Worm (Caenorhabditis elegans) whole organism, L4 larva: Measurements from ENCODE around the gene nhr-84.

ENCODE experiments used
- Y105C5A.15 ChIP-seq: fragments of 200-800 bp; sonication (Bioruptor generic); IDR thresholded peaks from 2 replicates; pipeline ENCODE4 v1.3.6; 2022; ENCODE audit warnings: missing genetic modification characterization, missing compliant biosample characterization
- Y48G9A.11 ChIP-seq: fragments of 200-800 bp; sonication (Bioruptor generic); IDR thresholded peaks from 2 replicates; pipeline ENCODE4 v1.3.6; 2022; ENCODE audit warnings: missing genetic modification reagents, missing genetic modification characterization, missing compliant biosample characterization
- Y5F2A.4 ChIP-seq: fragments of 200-800 bp; sonication (Bioruptor generic); optimal IDR thresholded peaks from 2 replicates; lab custom pipeline; 2018; ENCODE audit warnings: mild to moderate bottlenecking, missing genetic modification characterization, missing compliant biosample characterization
- Y75B8A.6 ChIP-seq: fragments of 200-800 bp; sonication (Bioruptor generic); IDR thresholded peaks from 2 replicates; pipeline ENCODE4 v1.3.6; 2022; ENCODE audit warnings: missing genetic modification reagents, missing genetic modification characterization, missing compliant biosample characterization
- aha-1 ChIP-seq: fragments of 150-350 bp; peaks from one replicate; lab custom pipeline; 2014; ENCODE audit warnings: missing biosample characterization, missing genetic modification characterization
- aly-2 ChIP-seq: sonication (generic microtip); optimal IDR thresholded peaks from 2 replicates; lab custom pipeline; 2018; ENCODE audit warnings: missing biosample characterization, missing genetic modification characterization
- ama-1 ChIP-seq: fragments of 150-350 bp; optimal IDR thresholded peaks from 2 replicates; lab custom pipeline; 2014; ENCODE audit warnings: inconsistent platforms, mixed read lengths
- arid-1 ChIP-seq: fragments of 200-800 bp; sonication (Bioruptor generic); conservative IDR thresholded peaks from 2 replicates; pipeline ENCODE4 v1.3.6; 2022; ENCODE audit warnings: missing genetic modification reagents, missing genetic modification characterization, missing compliant biosample characterization
- ceh-20 ChIP-seq: fragments of 200-800 bp; sonication (Bioruptor generic); IDR thresholded peaks from 2 replicates; pipeline ENCODE4 v1.3.6; 2022; ENCODE audit warnings: missing genetic modification reagents, missing genetic modification characterization, missing compliant biosample characterization
- ceh-28 ChIP-seq: fragments of 150-350 bp; optimal IDR thresholded peaks from 2 replicates; lab custom pipeline; 2014; ENCODE audit warnings: missing biosample characterization, missing genetic modification reagents, missing genetic modification characterization
- ceh-44 ChIP-seq: fragments of 200-800 bp; sonication (Bioruptor generic); IDR thresholded peaks from 2 replicates; pipeline ENCODE4 v1.3.6; 2022; ENCODE audit warnings: missing genetic modification reagents, missing genetic modification characterization, missing compliant biosample characterization
- ceh-82 ChIP-seq: sonication (generic microtip); optimal IDR thresholded peaks from 2 replicates; lab custom pipeline; 2017; ENCODE audit warnings: missing biosample characterization, missing genetic modification characterization
- ces-1 ChIP-seq: fragments of 150-350 bp; sonication (generic microtip); optimal IDR thresholded peaks from 4 replicates; lab custom pipeline; 2014; ENCODE audit warnings: missing biosample characterization, missing genetic modification reagents, missing genetic modification characterization
- cey-2 ChIP-seq: sonication (generic microtip); optimal IDR thresholded peaks from 3 replicates; lab custom pipeline; 2017; ENCODE audit warnings: missing genetic modification characterization, mild to moderate bottlenecking, missing compliant biosample characterization, antibody characterized with exemption, borderline replicate concordance; ENCODE audit not compliant: insufficient read depth
- ctbp-1 ChIP-seq: fragments of 200-800 bp; sonication (Bioruptor generic); IDR thresholded peaks from 2 replicates; pipeline ENCODE4 v1.3.6; 2022; ENCODE audit warnings: missing genetic modification reagents, missing genetic modification characterization, missing compliant biosample characterization
- daf-19 ChIP-seq: fragments of 200-800 bp; sonication (Bioruptor generic); conservative IDR thresholded peaks from 2 replicates; pipeline ENCODE4 v1.3.6; 2022; ENCODE audit warnings: missing genetic modification characterization, missing compliant biosample characterization
- dmd-6 ChIP-seq: fragments of 200-800 bp; sonication (Bioruptor generic); IDR thresholded peaks from 2 replicates; pipeline ENCODE4 v1.3.6; 2022; ENCODE audit warnings: missing genetic modification reagents, missing genetic modification characterization, missing compliant biosample characterization
- dmd-8 ChIP-seq: fragments of 200-800 bp; sonication (Bioruptor generic); IDR thresholded peaks from 2 replicates; pipeline ENCODE4 v1.3.6; 2022; ENCODE audit warnings: missing genetic modification characterization, missing compliant biosample characterization
- dmd-9 ChIP-seq: fragments of 200-800 bp; sonication (Bioruptor generic); IDR thresholded peaks from 2 replicates; pipeline ENCODE4 v1.3.6; 2022; ENCODE audit warnings: missing genetic modification reagents, missing genetic modification characterization, missing compliant biosample characterization
- fkh-10 ChIP-seq: fragments of 150-350 bp; optimal IDR thresholded peaks from 2 replicates; lab custom pipeline; 2014; ENCODE audit warnings: missing biosample characterization, missing genetic modification reagents, missing genetic modification characterization
- fos-1 ChIP-seq: fragments of 150-350 bp; optimal IDR thresholded peaks from 2 replicates; lab custom pipeline; 2014; ENCODE audit warnings: missing biosample characterization, missing genetic modification characterization
- gei-8 ChIP-seq: fragments of 200-800 bp; sonication (Bioruptor generic); optimal IDR thresholded peaks from 2 replicates; lab custom pipeline; 2018; ENCODE audit warnings: mild to moderate bottlenecking, missing genetic modification characterization, missing compliant biosample characterization
- hlh-11 ChIP-seq: fragments of 200-800 bp; sonication (Bioruptor generic); optimal IDR thresholded peaks from 2 replicates; lab custom pipeline; 2018; ENCODE audit warnings: mild to moderate bottlenecking, missing genetic modification characterization, missing compliant biosample characterization
- lin-1 ChIP-seq: fragments of 200-800 bp; sonication (Bioruptor generic); IDR thresholded peaks from 2 replicates; pipeline ENCODE4 v1.3.6; 2022; ENCODE audit warnings: missing genetic modification reagents, missing genetic modification characterization, missing compliant biosample characterization
- lin-15B ChIP-seq: fragments of 150-350 bp; sonication (generic microtip); optimal IDR thresholded peaks from 3 replicates; lab custom pipeline; 2014; ENCODE audit warnings: missing biosample characterization, missing genetic modification characterization
- lin-29 ChIP-seq: fragments of 200-800 bp; sonication (Bioruptor generic); IDR thresholded peaks from 2 replicates; pipeline ENCODE4 v1.3.6; 2022; ENCODE audit warnings: missing genetic modification reagents, missing genetic modification characterization, missing compliant biosample characterization
- lin-38 ChIP-seq: fragments of 200-800 bp; sonication (Bioruptor generic); IDR thresholded peaks from 2 replicates; pipeline ENCODE4 v1.3.6; 2022; ENCODE audit warnings: missing genetic modification reagents, missing genetic modification characterization, missing compliant biosample characterization
- lin-39 ChIP-seq: fragments of 150-350 bp; optimal IDR thresholded peaks from 2 replicates; lab custom pipeline; 2014; ENCODE audit warnings: missing biosample characterization, missing genetic modification reagents, missing genetic modification characterization
- lir-3 ChIP-seq: sonication (generic microtip); optimal IDR thresholded peaks from 2 replicates; lab custom pipeline; 2016; ENCODE audit warnings: mild to moderate bottlenecking, missing genetic modification characterization, missing compliant biosample characterization
- mdt-29 ChIP-seq: fragments of 200-800 bp; sonication (Bioruptor generic); IDR thresholded peaks from 2 replicates; pipeline ENCODE4 v1.3.6; 2022; ENCODE audit warnings: missing genetic modification reagents, missing genetic modification characterization, missing compliant biosample characterization
- mep-1 ChIP-seq: fragments of 150-350 bp; sonication (generic microtip); optimal IDR thresholded peaks from 3 replicates; lab custom pipeline; 2014; ENCODE audit warnings: missing biosample characterization, missing genetic modification characterization
- mes-2 ChIP-seq: sonication (generic microtip); optimal IDR thresholded peaks from 2 replicates; lab custom pipeline; 2016; ENCODE audit warnings: missing genotype, mild to moderate bottlenecking, missing genetic modification characterization, missing compliant biosample characterization; ENCODE audit not compliant: poor library complexity, severe bottlenecking
- nhr-10 ChIP-seq: fragments of 150-350 bp; optimal IDR thresholded peaks from 2 replicates; lab custom pipeline; 2014; ENCODE audit warnings: missing biosample characterization, missing genetic modification characterization
- nhr-102 ChIP-seq: sonication (generic microtip); optimal IDR thresholded peaks from 2 replicates; lab custom pipeline; 2016; ENCODE audit warnings: mild to moderate bottlenecking, missing genetic modification characterization, moderate library complexity, missing compliant biosample characterization
- nhr-11 ChIP-seq: fragments of 150-350 bp; optimal IDR thresholded peaks from 2 replicates; lab custom pipeline; 2014; ENCODE audit warnings: missing biosample characterization, missing genetic modification characterization
- nhr-111 ChIP-seq: fragments of 200-800 bp; sonication (Bioruptor generic); optimal IDR thresholded peaks from 2 replicates; lab custom pipeline; 2018; ENCODE audit warnings: mild to moderate bottlenecking, missing genetic modification characterization, missing compliant biosample characterization
- nhr-237 ChIP-seq: sonication (generic microtip); optimal IDR thresholded peaks from 2 replicates; lab custom pipeline; 2017; ENCODE audit warnings: missing biosample characterization, missing genetic modification characterization
- nhr-25 ChIP-seq: sonication (generic microtip); optimal IDR thresholded peaks from 2 replicates; lab custom pipeline; 2017; ENCODE audit warnings: missing genetic modification characterization, mild to moderate bottlenecking, missing compliant biosample characterization, antibody characterized with exemption, moderate library complexity, borderline replicate concordance; ENCODE audit not compliant: insufficient read depth
- nhr-41 ChIP-seq: fragments of 200-800 bp; sonication (Bioruptor generic); IDR thresholded peaks from 2 replicates; pipeline ENCODE4 v1.3.6; 2022; ENCODE audit warnings: missing genetic modification reagents, missing genetic modification characterization, missing compliant biosample characterization
- nhr-76 ChIP-seq: fragments of 150-350 bp; optimal IDR thresholded peaks from 2 replicates; lab custom pipeline; 2014; ENCODE audit warnings: missing biosample characterization, missing genetic modification characterization
- nhr-77 ChIP-seq: fragments of 150-350 bp; optimal IDR thresholded peaks from 2 replicates; lab custom pipeline; 2014; ENCODE audit warnings: missing biosample characterization, missing genetic modification characterization
- pqm-1 ChIP-seq: sonication (generic microtip); optimal IDR thresholded peaks from 2 replicates; lab custom pipeline; 2017; ENCODE audit warnings: missing biosample characterization, missing genetic modification characterization
- saeg-2 ChIP-seq: fragments of 200-800 bp; sonication (Bioruptor generic); IDR thresholded peaks from 2 replicates; pipeline ENCODE4 v1.3.6; 2022; ENCODE audit warnings: missing genetic modification reagents, missing genetic modification characterization, missing compliant biosample characterization
- skn-1 ChIP-seq: fragments of 150-350 bp; optimal IDR thresholded peaks from 2 replicates; lab custom pipeline; 2014; ENCODE audit warnings: missing biosample characterization, missing genetic modification characterization
- snpc-4 ChIP-seq: fragments of 150-350 bp; optimal IDR thresholded peaks from 2 replicates; lab custom pipeline; 2014; ENCODE audit warnings: missing biosample characterization, missing genetic modification characterization
- spr-1 ChIP-seq: sonication (generic microtip); optimal IDR thresholded peaks from 2 replicates; lab custom pipeline; 2016; ENCODE audit warnings: mild to moderate bottlenecking, missing genetic modification characterization, missing compliant biosample characterization
- tag-97 ChIP-seq: fragments of 200-800 bp; sonication (Bioruptor generic); IDR thresholded peaks from 2 replicates; pipeline ENCODE4 v1.3.6; 2022; ENCODE audit warnings: missing genetic modification characterization, missing compliant biosample characterization
- tra-1 ChIP-seq: fragments of 200-800 bp; sonication (Bioruptor generic); IDR thresholded peaks from 2 replicates; pipeline ENCODE4 v1.3.6; 2022; ENCODE audit warnings: missing genetic modification reagents, missing genetic modification characterization, missing compliant biosample characterization
- unc-130 ChIP-seq: sonication (generic microtip); optimal IDR thresholded peaks from 2 replicates; lab custom pipeline; 2016; ENCODE audit warnings: missing genetic modification reagents, missing genetic modification characterization, missing compliant biosample characterization
- zfp-2 ChIP-seq: sonication (generic microtip); optimal IDR thresholded peaks from 2 replicates; lab custom pipeline; 2016; ENCODE audit warnings: mild to moderate bottlenecking, missing genetic modification characterization, missing compliant biosample characterization
- zfp-3 ChIP-seq: fragments of 200-800 bp; sonication (Bioruptor generic); conservative IDR thresholded peaks from 2 replicates; pipeline ENCODE4 v1.3.6; 2022; ENCODE audit warnings: missing genetic modification reagents, missing genetic modification characterization, missing compliant biosample characterization
- zip-2 ChIP-seq: fragments of 150-350 bp; optimal IDR thresholded peaks from 2 replicates; lab custom pipeline; 2014; ENCODE audit warnings: missing biosample characterization, missing genetic modification characterization

The nhr-84 gene

DNA sequence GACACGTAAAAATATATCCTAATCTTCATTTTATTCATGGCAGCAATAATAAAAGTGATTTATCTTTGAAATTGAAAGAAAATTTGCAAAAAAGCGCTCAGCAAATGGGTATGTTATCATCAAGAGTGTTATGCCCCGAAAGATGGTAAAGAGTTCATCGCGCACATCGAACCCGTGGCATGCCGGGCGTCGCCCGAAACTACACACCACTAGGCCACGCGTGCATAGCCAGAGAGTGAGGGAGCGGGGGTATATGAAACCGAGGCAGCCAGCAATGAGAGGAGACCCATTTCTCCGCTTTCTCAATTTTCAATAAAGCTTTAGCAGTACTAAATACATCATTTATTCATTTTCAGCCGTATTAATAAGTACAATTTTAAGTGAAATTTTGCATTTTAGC lies 5.6 kb downstream of the nhr-84 start (continued):
- peak; percentile 97 for TF ChIP-seq arid-1 (GFP tag; lab: Robert Waterston, UW)
- peak; percentile 96 for TF ChIP-seq daf-19 (GFP tag; lab: Robert Waterston, UW)
- TF ChIP-seq nhr-102 (tag; lab: Kevin White, UChicago) = no peak
- peak; percentile 95 for TF ChIP-seq nhr-41
- TF ChIP-seq mes-2 (tag; lab: Kevin White, UChicago) = peak; percentile 94
- TF ChIP-seq gei-8 (GFP tag; lab: Kevin White, UChicago) = peak; percentile 97
- TF ChIP-seq nhr-25 (tag; lab: Kevin White, UChicago) = no peak
- TF ChIP-seq nhr-77 (tag; lab: Kevin White, UChicago) = peak; percentile 79
- TF ChIP-seq fos-1 (tag; lab: Kevin White, UChicago) = no peak
- peak; percentile 74 for TF ChIP-seq aly-2
- no peak for TF ChIP-seq skn-1 (tag; lab: Kevin White, UChicago)
- TF ChIP-seq ceh-28 (tag; lab: Kevin White, UChicago) = no peak
- no peak for TF ChIP-seq mep-1 (tag; lab: Kevin White, UChicago)
- TF ChIP-seq nhr-111 = peak; percentile 97
- peak; percentile 97 for TF ChIP-seq Y75B8A.6 (GFP tag; lab: Robert Waterston, UW)
- peak; percentile 88 for TF ChIP-seq mdt-29
- peak; percentile 64 for TF ChIP-seq aha-1 (tag; lab: Kevin White, UChicago)
- TF ChIP-seq tra-1 (GFP tag; lab: Robert Waterston, UW) = peak; percentile 96
- TF ChIP-seq fkh-10 (GFP tag; lab: Kevin White, UChicago) = no peak
- no peak for TF ChIP-seq pqm-1 (tag; lab: Kevin White, UChicago)
- peak; percentile 77 for TF ChIP-seq zfp-3
- peak; percentile 85 for TF ChIP-seq dmd-9 (GFP tag; lab: Robert Waterston, UW)
- peak; percentile 84 for TF ChIP-seq unc-130
- peak; percentile 93 for TF ChIP-seq spr-1
- TF ChIP-seq dmd-8 (GFP tag; lab: Robert Waterston, UW) = peak; percentile 99
- TF ChIP-seq lin-39 (tag; lab: Kevin White, UChicago) = no peak
- peak; percentile 89 for TF ChIP-seq lir-3 (tag; lab: Kevin White, UChicago)
- TF ChIP-seq dmd-6 (GFP tag; lab: Robert Waterston, UW) = peak; percentile 89
- TF ChIP-seq Y48G9A.11 (GFP tag; lab: Robert Waterston, UW) = peak; percentile 91
- no peak for TF ChIP-seq nhr-76 (tag; lab: Kevin White, UChicago)
- TF ChIP-seq ceh-44 (GFP tag; lab: Robert Waterston, UW) = peak; percentile 97
- TF ChIP-seq ceh-82 (tag; lab: Kevin White, UChicago) = no peak
- TF ChIP-seq ceh-20 (GFP tag; lab: Robert Waterston, UW) = peak; percentile 69
- TF ChIP-seq lin-38 (GFP tag; lab: Robert Waterston, UW) = peak; percentile 90
- peak; percentile 90 for TF ChIP-seq lin-1 (GFP tag; lab: Robert Waterston, UW)
- no peak for TF ChIP-seq ama-1 (lab: Kevin White, UChicago)
- TF ChIP-seq lin-15B (tag; lab: Kevin White, UChicago) = no peak
- peak; percentile 71 for TF ChIP-seq zfp-2 (tag; lab: Kevin White, UChicago)
- peak; percentile 27 for TF ChIP-seq nhr-10
- TF ChIP-seq Y105C5A.15 = peak; percentile 97
- 0 out of 2 replicates have a peak, but pooled peaks have one; percentile 45 for TF ChIP-seq tag-97
- TF ChIP-seq snpc-4 (tag; lab: Kevin White, UChicago) = peak; percentile 10
- TF ChIP-seq ctbp-1 = peak; percentile 92
- peak; percentile 54 for TF ChIP-seq nhr-11
- peak; percentile 93 for TF ChIP-seq Y5F2A.4 (GFP tag; lab: Kevin White, UChicago)
- peak; percentile 90 for TF ChIP-seq saeg-2 (GFP tag; lab: Robert Waterston, UW)
- peak; percentile 26 for TF ChIP-seq ces-1 (GFP tag; lab: Kevin White, UChicago)
- peak; percentile 41 for TF ChIP-seq zip-2 (tag; lab: Kevin White, UChicago)
- peak; percentile 84 for TF ChIP-seq lin-29 (GFP tag; lab: Robert Waterston, UW)
- TF ChIP-seq hlh-11 = no peak
- no peak for TF ChIP-seq cey-2
- TF ChIP-seq nhr-237 (tag; lab: Kevin White, UChicago) = no peak
